Worm (Caenorhabditis elegans) whole organism, L2 larva: ENCODE data around the gene dmsr-14.
A peak's percentile ranks its signal among the peaks of the same experiment; 100 is the strongest.

Experiments
- C34F6.9 ChIP-seq: fragments of 150-350 bp; optimal IDR thresholded peaks from 2 replicates; lab custom pipeline; 2014; ENCODE audit warnings: missing biosample characterization, missing genetic modification characterization
- F13H6.1 ChIP-seq: sonication (generic microtip); optimal IDR thresholded peaks from 2 replicates; lab custom pipeline; 2016; ENCODE audit warnings: missing genetic modification characterization, missing compliant biosample characterization
- R02D3.7 ChIP-seq: fragments of 150-350 bp; optimal IDR thresholded peaks from 2 replicates; lab custom pipeline; 2014; ENCODE audit warnings: missing biosample characterization, missing genetic modification characterization
- Y55F3AM.14 ChIP-seq: fragments of 200-800 bp; sonication (Bioruptor generic); optimal IDR thresholded peaks from 2 replicates; lab custom pipeline; 2018; ENCODE audit warnings: mild to moderate bottlenecking, missing genetic modification characterization, missing compliant biosample characterization
- alr-1 ChIP-seq: fragments of 150-350 bp; optimal IDR thresholded peaks from 2 replicates; lab custom pipeline; 2014; ENCODE audit warnings: missing biosample characterization, missing genetic modification characterization
- aly-2 ChIP-seq: fragments of 150-350 bp; optimal IDR thresholded peaks from 2 replicates; lab custom pipeline; 2014; ENCODE audit warnings: missing biosample characterization, missing genetic modification characterization
- ama-1 ChIP-seq: fragments of 150-350 bp; optimal IDR thresholded peaks from 2 replicates; lab custom pipeline; 2018; ENCODE audit warnings: inconsistent platforms
- blmp-1 ChIP-seq: sonication (generic microtip); optimal IDR thresholded peaks from 2 replicates; lab custom pipeline; 2017; ENCODE audit warnings: missing genetic modification characterization, mild to moderate bottlenecking, missing compliant biosample characterization, antibody characterized with exemption, moderate library complexity; ENCODE audit not compliant: insufficient read depth
- ceh-16 ChIP-seq: fragments of 150-350 bp; optimal IDR thresholded peaks from 2 replicates; lab custom pipeline; 2014; ENCODE audit warnings: missing biosample characterization, missing genetic modification characterization
- ceh-82 ChIP-seq: fragments of 150-350 bp; optimal IDR thresholded peaks from 2 replicates; lab custom pipeline; 2014; ENCODE audit warnings: missing biosample characterization, missing genetic modification characterization
- crh-2 ChIP-seq: sonication (generic microtip); optimal IDR thresholded peaks from 2 replicates; lab custom pipeline; 2017; ENCODE audit warnings: missing biosample characterization, missing genetic modification characterization
- dmd-4 ChIP-seq: sonication (generic microtip); optimal IDR thresholded peaks from 2 replicates; lab custom pipeline; 2017; ENCODE audit warnings: missing biosample characterization, missing genetic modification characterization
- egl-27 ChIP-seq: sonication (generic microtip); optimal IDR thresholded peaks from 3 replicates; lab custom pipeline; 2017; ENCODE audit warnings: missing biosample characterization, missing genetic modification reagents, missing genetic modification characterization
- elt-3 ChIP-seq: sonication (generic microtip); optimal IDR thresholded peaks from 2 replicates; lab custom pipeline; 2017; ENCODE audit warnings: missing biosample characterization, missing genetic modification characterization
- fos-1 ChIP-seq: fragments of 150-350 bp; optimal IDR thresholded peaks from 2 replicates; lab custom pipeline; 2014; ENCODE audit warnings: missing biosample characterization, missing genetic modification characterization
- gmeb-1 ChIP-seq: fragments of 150-350 bp; optimal IDR thresholded peaks from 2 replicates; lab custom pipeline; 2014; ENCODE audit warnings: missing biosample characterization, missing genetic modification characterization
- lin-11 ChIP-seq: fragments of 150-350 bp; sonication (generic microtip); optimal IDR thresholded peaks from 2 replicates; lab custom pipeline; 2014; ENCODE audit warnings: missing biosample characterization, missing genetic modification characterization, inconsistent platforms, mixed read lengths
- lin-39 ChIP-seq: fragments of 150-350 bp; optimal IDR thresholded peaks from 2 replicates; lab custom pipeline; 2014; ENCODE audit warnings: missing biosample characterization, missing genetic modification reagents, missing genetic modification characterization
- lsy-2 ChIP-seq, 2 experiments: fragments of 150-350 bp in 1 of 2; sonication (generic microtip) in 1 of 2; optimal IDR thresholded peaks; 2 replicates each; lab custom pipeline; 2014 to 2017; ENCODE audit warnings: missing biosample characterization in 2 of 2, missing genetic modification characterization in 2 of 2
- mbf-1 ChIP-seq: sonication (generic microtip); optimal IDR thresholded peaks from 2 replicates; lab custom pipeline; 2017; ENCODE audit warnings: missing biosample characterization, missing genetic modification characterization
- mdl-1 ChIP-seq, 2 experiments: fragments of 150-350 bp in 1 of 2; sonication (generic microtip) in 1 of 2; optimal IDR thresholded peaks; 2 replicates each; lab custom pipeline; 2017; ENCODE audit warnings: missing biosample characterization in 2 of 2, missing genetic modification characterization in 2 of 2
- nhr-12 ChIP-seq: fragments of 150-350 bp; optimal IDR thresholded peaks from 2 replicates; lab custom pipeline; 2014; ENCODE audit warnings: missing biosample characterization, missing genetic modification characterization
- nhr-21 ChIP-seq: fragments of 150-350 bp; optimal IDR thresholded peaks from 2 replicates; lab custom pipeline; 2014; ENCODE audit warnings: missing biosample characterization, missing genetic modification characterization
- nhr-237 ChIP-seq: fragments of 150-350 bp; optimal IDR thresholded peaks from 2 replicates; lab custom pipeline; 2014; ENCODE audit warnings: missing biosample characterization, missing genetic modification characterization
- nhr-6 ChIP-seq: fragments of 150-350 bp; optimal IDR thresholded peaks from 2 replicates; lab custom pipeline; 2014; ENCODE audit warnings: missing biosample characterization, missing genetic modification characterization
- sem-4 ChIP-seq: fragments of 150-350 bp; optimal IDR thresholded peaks from 2 replicates; lab custom pipeline; 2014; ENCODE audit warnings: missing biosample characterization, missing genetic modification reagents, missing genetic modification characterization
- skn-1 ChIP-seq: sonication (generic microtip); optimal IDR thresholded peaks from 2 replicates; lab custom pipeline; 2017; ENCODE audit warnings: missing biosample characterization, missing genetic modification characterization
- sma-3 ChIP-seq: sonication (generic microtip); optimal IDR thresholded peaks from 2 replicates; lab custom pipeline; 2016; ENCODE audit warnings: missing genetic modification reagents, missing genetic modification characterization, missing compliant biosample characterization
- sma-9 ChIP-seq, 2 experiments: fragments of 150-350 bp in 1 of 2; sonication (generic microtip) in 1 of 2; optimal IDR thresholded peaks; 2 replicates each; lab custom pipeline; 2014 to 2016; ENCODE audit warnings: missing genetic modification characterization in 2 of 2, mild to moderate bottlenecking in 1 of 2, missing biosample characterization in 1 of 2, missing compliant biosample characterization in 1 of 2, missing genetic modification reagents in 1 of 2, moderate library complexity in 1 of 2
- unc-39 ChIP-seq: fragments of 150-350 bp; optimal IDR thresholded peaks from 2 replicates; lab custom pipeline; 2014; ENCODE audit warnings: missing biosample characterization, missing genetic modification characterization
- unc-55 ChIP-seq: fragments of 150-350 bp; sonication (generic microtip); optimal IDR thresholded peaks from 3 replicates; lab custom pipeline; 2014; ENCODE audit warnings: missing biosample characterization, missing genetic modification reagents, missing genetic modification characterization
- unc-62 ChIP-seq: fragments of 150-350 bp; optimal IDR thresholded peaks from 2 replicates; lab custom pipeline; 2014; ENCODE audit warnings: missing biosample characterization, missing genetic modification reagents, missing genetic modification characterization
- zag-1 ChIP-seq: fragments of 150-350 bp; optimal IDR thresholded peaks from 2 replicates; lab custom pipeline; 2014; ENCODE audit warnings: missing biosample characterization, missing genetic modification characterization
- ztf-1 ChIP-seq: fragments of 200-800 bp; sonication (Bioruptor generic); conservative IDR thresholded peaks from 2 replicates; pipeline ENCODE4 v1.3.6; 2022; ENCODE audit warnings: missing genetic modification characterization, missing compliant biosample characterization
- ztf-11 ChIP-seq: sonication (generic microtip); optimal IDR thresholded peaks from 2 replicates; lab custom pipeline; 2017; ENCODE audit warnings: missing biosample characterization, missing genetic modification characterization

Gene dmsr-14

ce11 chrV:6835242-6835641 lies 18.2 kb upstream of the dmsr-14 start, which contains the start of the genes T15B7.14 and col-143:
Gene T15B7.14, minus strand, starts transcription at chrV:6835342.
Gene col-143, plus strand, starts transcription at chrV:6835635.
- TF ChIP-seq Y55F3AM.14 (GFP tag; lab: Kevin White, UChicago), result no peak
- no peak for TF ChIP-seq sem-4 (tag; lab: Kevin White, UChicago)
- TF ChIP-seq nhr-237 (tag; lab: Kevin White, UChicago), result no peak
- TF ChIP-seq nhr-12 (tag; lab: Kevin White, UChicago), result no peak
- TF ChIP-seq unc-55, result no peak
- no peak for TF ChIP-seq unc-62
- no peak for TF ChIP-seq ama-1 (lab: Kevin White, UChicago)

ce11 chrV:6831539-6831938 lies 14.5 kb upstream of the dmsr-14 start:
- TF ChIP-seq crh-2, result no peak
- TF ChIP-seq unc-55, result no peak
- no peak for TF ChIP-seq ceh-16 (tag; lab: Kevin White, UChicago)
- TF ChIP-seq skn-1, result no peak
- TF ChIP-seq ceh-82 (tag; lab: Kevin White, UChicago), result no peak
- no peak for TF ChIP-seq C34F6.9 (tag; lab: Kevin White, UChicago)
- TF ChIP-seq lin-11 (tag; lab: Kevin White, UChicago), result no peak
- no peak for TF ChIP-seq egl-27
- TF ChIP-seq zag-1 (tag; lab: Kevin White, UChicago), result no peak
- no peak for TF ChIP-seq unc-39 (tag; lab: Kevin White, UChicago)

- no peak for TF ChIP-seq elt-3 (tag; lab: Kevin White, UChicago)
- TF ChIP-seq mbf-1 (tag; lab: Kevin White, UChicago), result no peak
- TF ChIP-seq sma-3 (GFP tag; lab: Kevin White, UChicago), result peak; percentile 8
- TF ChIP-seq F13H6.1 (tag; lab: Kevin White, UChicago), result no peak
- no peak for TF ChIP-seq R02D3.7 (tag; lab: Kevin White, UChicago)
- no peak for TF ChIP-seq fos-1 (tag; lab: Kevin White, UChicago)
- TF ChIP-seq, all 48 proteins: peak for 1
Measured at ce11 chrV:6830755-6831227, 13.7 kb upstream of the dmsr-14 start, which contains the start of gene col-142. Gene col-142, plus strand, starts transcription at chrV:6831177.

ce11 chrV:6830075-6830474 lies 13.0 kb upstream of the dmsr-14 start:
- TF ChIP-seq lin-11 (tag; lab: Kevin White, UChicago), result no peak
- TF ChIP-seq egl-27, result no peak
- no peak for TF ChIP-seq lsy-2 (tag; optimal IDR thresholded peaks at IDR 0.05; lab: Kevin White, UChicago)
- no peak for TF ChIP-seq fos-1 (tag; lab: Kevin White, UChicago)
- no peak for TF ChIP-seq aly-2 (tag; lab: Kevin White, UChicago)
- no peak for TF ChIP-seq nhr-237 (tag; lab: Kevin White, UChicago)
- no peak for TF ChIP-seq F13H6.1 (tag; lab: Kevin White, UChicago)
- TF ChIP-seq blmp-1 (tag; lab: Kevin White, UChicago), result no peak
- no peak for TF ChIP-seq ztf-1 (GFP tag; lab: Robert Waterston, UW)
- TF ChIP-seq mdl-1 (tag; optimal IDR thresholded peaks at IDR 0.05; lab: Kevin White, UChicago), result no peak
- TF ChIP-seq skn-1, result no peak
- TF ChIP-seq nhr-21 (tag; lab: Kevin White, UChicago), result no peak
- no peak for TF ChIP-seq alr-1 (tag; lab: Kevin White, UChicago)
- no peak for TF ChIP-seq ztf-11 (tag; lab: Kevin White, UChicago)
- TF ChIP-seq unc-39 (tag; lab: Kevin White, UChicago), result no peak
- no peak for TF ChIP-seq gmeb-1 (tag; lab: Kevin White, UChicago)

- TF ChIP-seq nhr-6 (tag; lab: Kevin White, UChicago) (no peak), R02D3.7 (tag; lab: Kevin White, UChicago) (no peak), lin-39 (tag; lab: Kevin White, UChicago) (no peak), Y55F3AM.14 (GFP tag; lab: Kevin White, UChicago) (no peak), unc-62 (no peak), egl-27 (no peak), F13H6.1 (tag; lab: Kevin White, UChicago) (no peak), unc-55 (no peak), fos-1 (tag; lab: Kevin White, UChicago) (no peak), sma-9 (GFP tag; optimal IDR thresholded peaks at IDR 0.05; lab: Kevin White, UChicago) (no peak), sma-9 (tag; optimal IDR thresholded peaks at IDR 0.05; lab: Kevin White, UChicago) (no peak), dmd-4 (tag; lab: Kevin White, UChicago) (no peak), mdl-1 (tag; optimal IDR thresholded peaks at IDR 0.05; lab: Kevin White, UChicago) (no peak), crh-2 (no peak), lsy-2 (tag; optimal IDR thresholded peaks at IDR 0.05; lab: Kevin White, UChicago) (no peak)
Measured at ce11 chrV:6829404-6829803, 12.3 kb upstream of the dmsr-14 start, which contains the start of gene col-141. Gene col-141, plus strand, starts transcription at chrV:6829704.
